Worm (Caenorhabditis elegans): ENCODE measurements around the gene F20H11.4.

Gene F20H11.4

DNA sequence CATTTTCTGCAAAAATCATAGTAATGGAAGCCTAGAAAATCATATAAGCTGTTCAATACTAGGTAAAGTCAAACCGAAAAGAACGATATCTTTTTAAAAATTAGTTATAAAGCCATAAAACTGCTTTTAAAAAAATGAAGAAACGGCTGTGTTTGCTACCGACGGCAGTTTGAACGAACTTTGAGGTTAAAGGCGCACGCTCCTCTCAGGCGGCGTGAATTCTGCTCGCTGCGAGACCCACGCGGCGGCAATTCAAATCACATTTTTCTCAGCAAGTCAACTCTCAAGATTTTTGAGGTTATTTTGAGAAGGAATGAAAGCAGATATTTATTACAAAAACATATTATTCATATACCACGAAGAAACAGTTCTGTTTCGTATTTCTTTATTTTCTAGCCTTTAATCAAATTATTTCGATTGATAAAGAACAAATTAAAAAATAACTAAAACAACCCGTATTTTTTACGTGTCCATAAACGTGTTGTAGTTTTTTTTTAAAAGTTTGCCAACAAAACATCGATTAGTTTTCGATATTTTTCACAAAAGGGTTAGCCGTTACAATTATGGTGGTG lies at the start of gene F20H11.4, which contains the start of gene mdh-2 (continued):
- TF ChIP-seq hmg-1.2 (GFP tag; IDR thresholded peaks at IDR 0.05) (no peak; the same call in 1 of the 2 replicates), nfyb-1 (GFP tag; IDR thresholded peaks at IDR 0.05) (peak; percentile 52; the same call in 1 of the 2 replicates), tbx-9 (tag; optimal IDR thresholded peaks at IDR 0.05; ENCODE audit: borderline replicate concordance) (no peak), madf-8 (GFP tag; conservative IDR thresholded peaks at IDR 0.05) (peak; percentile 12; the same call in 1 of the 2 replicates), K11D2.4 (GFP tag; IDR thresholded peaks at IDR 0.05) (no peak), cebp-2 (GFP tag; IDR thresholded peaks at IDR 0.05) (no peak), madf-6 (GFP tag; IDR thresholded peaks at IDR 0.05) (peak; percentile 76), mel-28 (tag; optimal IDR thresholded peaks at IDR 0.05; ENCODE audit: borderline replicate concordance) (no peak), Y95B8A.8 (GFP tag; IDR thresholded peaks at IDR 0.05) (no peak), lin-35 (GFP tag; optimal IDR thresholded peaks at IDR 0.05) (peak; percentile 22 to 89 (median 40)), B0035.1 (tag; optimal IDR thresholded peaks at IDR 0.05) (no peak), Y56A3A.18 (GFP tag; IDR thresholded peaks at IDR 0.05) (no peak), T07F8.4 (tag; optimal IDR thresholded peaks at IDR 0.05) (no peak), lag-1 (GFP tag; IDR thresholded peaks at IDR 0.05) (no peak), aptf-2 (GFP tag; conservative IDR thresholded peaks at IDR 0.05) (no peak), egl-18 (GFP tag; IDR thresholded peaks at IDR 0.05) (no peak), ceh-91 (GFP tag; IDR thresholded peaks at IDR 0.05) (peak; percentile 44; the same call in 1 of the 2 replicates), pbrm-1 (GFP tag; IDR thresholded peaks at IDR 0.05) (peak; percentile 42; the same call in 1 of the 2 replicates), zim-3 (tag; optimal IDR thresholded peaks at IDR 0.05) (no peak), attf-5 (GFP tag; optimal IDR thresholded peaks at IDR 0.05) (peak; percentile 64), efl-1 (GFP tag; optimal IDR thresholded peaks at IDR 0.05) (peak; percentile 92), lsl-1 (GFP tag; optimal IDR thresholded peaks at IDR 0.05) (peak; percentile 62), egl-44 (GFP tag; IDR thresholded peaks at IDR 0.05) (no peak), F22D6.2 (tag; optimal IDR thresholded peaks at IDR 0.05) (no peak), let-607 (tag; optimal IDR thresholded peaks at IDR 0.05) (peak in 1 of 2 experiments; percentile 17), ztf-28 (GFP tag; IDR thresholded peaks at IDR 0.05) (no peak), ama-1 (optimal IDR thresholded peaks at IDR 0.05) (no peak), ama-1 (GFP tag; optimal IDR thresholded peaks at IDR 0.05) (no peak), D2030.7 (GFP tag; IDR thresholded peaks at IDR 0.05) (peak; percentile 43; the same call in 1 of the 2 replicates), gei-17 (GFP tag; optimal IDR thresholded peaks at IDR 0.05) (no peak), lin-40 (tag; optimal IDR thresholded peaks at IDR 0.05) (peak; percentile 37), F57A8.1 (GFP tag; optimal IDR thresholded peaks at IDR 0.05) (no peak), B0336.3 (GFP tag; IDR thresholded peaks at IDR 0.05) (no peak), hlh-26 (GFP tag; conservative IDR thresholded peaks at IDR 0.05) (no peak), attf-3 (GFP tag; conservative IDR thresholded peaks at IDR 0.05) (no peak), T26A5.8 (tag; optimal IDR thresholded peaks at IDR 0.05) (no peak), die-1 (tag; optimal IDR thresholded peaks at IDR 0.05) (no peak), ekl-4 (GFP tag; IDR thresholded peaks at IDR 0.05) (no peak), somi-1 (GFP tag; optimal IDR thresholded peaks at IDR 0.05) (no peak), fkh-3 (tag; optimal IDR thresholded peaks at IDR 0.05) (no peak), tlf-1 (GFP tag; optimal IDR thresholded peaks at IDR 0.05) (peak; percentile 37), rec-8 (tag; optimal IDR thresholded peaks at IDR 0.05) (no peak), lin-54 (GFP tag; optimal IDR thresholded peaks at IDR 0.05) (peak; percentile 98), mcd-1 (GFP tag; IDR thresholded peaks at IDR 0.05) (peak; percentile 70), sptf-2 (GFP tag; optimal IDR thresholded peaks at IDR 0.05) (no peak)
